Worm (Caenorhabditis elegans) whole organism, L1 larva: Measurements from ENCODE around the gene ufc-1.

Experiments
- C04F5.9 ChIP-seq: sonication (generic microtip); optimal IDR thresholded peaks from 2 replicates; lab custom pipeline; 2016; ENCODE audit warnings: missing genetic modification characterization, missing compliant biosample characterization
- C16A3.4 ChIP-seq: fragments of 150-350 bp; optimal IDR thresholded peaks from 2 replicates; lab custom pipeline; 2014; ENCODE audit warnings: missing biosample characterization, missing genetic modification characterization
- C34B4.2 ChIP-seq: sonication (generic microtip); optimal IDR thresholded peaks from 2 replicates; lab custom pipeline; 2017; ENCODE audit warnings: mild to moderate bottlenecking, missing genetic modification characterization, missing compliant biosample characterization
- F16B12.6 ChIP-seq: fragments of 150-350 bp; optimal IDR thresholded peaks from 2 replicates; lab custom pipeline; 2014; ENCODE audit warnings: missing biosample characterization, missing genetic modification characterization
- aha-1 ChIP-seq: fragments of 150-350 bp; optimal IDR thresholded peaks from 2 replicates; lab custom pipeline; 2014; ENCODE audit warnings: missing biosample characterization, missing genetic modification characterization
- alr-1 ChIP-seq: fragments of 200-800 bp; sonication (Bioruptor generic); optimal IDR thresholded peaks from 2 replicates; lab custom pipeline; 2018; ENCODE audit warnings: borderline replicate concordance, mild to moderate bottlenecking, missing genetic modification characterization, missing compliant biosample characterization
- ama-1 ChIP-seq: fragments of 150-350 bp; optimal IDR thresholded peaks from 2 replicates; lab custom pipeline; 2014
- blmp-1 ChIP-seq: fragments of 150-350 bp; optimal IDR thresholded peaks from 2 replicates; lab custom pipeline; 2014; ENCODE audit warnings: missing biosample characterization, missing genetic modification characterization
- ces-1 ChIP-seq: fragments of 150-350 bp; optimal IDR thresholded peaks from 2 replicates; lab custom pipeline; 2014; ENCODE audit warnings: missing biosample characterization, missing genetic modification reagents, missing genetic modification characterization
- dpl-1 ChIP-seq, 3 experiments: fragments of 150-350 bp in 2 of 3; sonication (generic microtip) in 1 of 3; optimal IDR thresholded peaks; 2 replicates each; lab custom pipeline; 2014 to 2017; ENCODE audit warnings: missing biosample characterization in 3 of 3, missing genetic modification characterization in 3 of 3, missing genetic modification reagents in 3 of 3
- egl-27 ChIP-seq, 2 experiments: fragments of 150-350 bp in 1 of 2; sonication (generic microtip); optimal IDR thresholded peaks; 3 replicates each; lab custom pipeline; 2017 to 2018; ENCODE audit warnings: missing biosample characterization in 2 of 2, missing genetic modification characterization in 2 of 2, missing genetic modification reagents in 2 of 2
- elt-3 ChIP-seq, 6 experiments: fragments of 150-350 bp in 1 of 6; sonication (generic microtip); optimal IDR thresholded peaks; 2 replicates each; lab custom pipeline; 2017 to 2018; ENCODE audit warnings: missing biosample characterization in 6 of 6, missing genetic modification characterization in 6 of 6, inconsistent platforms in 1 of 6
- fkh-4 ChIP-seq: sonication (generic microtip); optimal IDR thresholded peaks from 2 replicates; lab custom pipeline; 2016; ENCODE audit warnings: missing compliant biosample characterization, missing genetic modification characterization, borderline replicate concordance
- fkh-8 ChIP-seq: sonication (generic microtip); optimal IDR thresholded peaks from 2 replicates; lab custom pipeline; 2016; ENCODE audit warnings: mild to moderate bottlenecking, missing genetic modification characterization, missing compliant biosample characterization
- grh-1 ChIP-seq: fragments of 200-800 bp; sonication (Bioruptor generic); IDR thresholded peaks from 2 replicates; pipeline ENCODE4 v1.3.6; 2022; ENCODE audit warnings: missing genetic modification reagents, missing genetic modification characterization, missing compliant biosample characterization
- hlh-4 ChIP-seq: sonication (generic microtip); optimal IDR thresholded peaks from 2 replicates; lab custom pipeline; 2016; ENCODE audit warnings: mild to moderate bottlenecking, missing genetic modification characterization, missing compliant biosample characterization
- hpl-2 ChIP-seq: fragments of 150-350 bp; optimal IDR thresholded peaks from 2 replicates; lab custom pipeline; 2014; ENCODE audit warnings: missing biosample characterization, missing genetic modification reagents, missing genetic modification characterization
- lin-13 ChIP-seq: fragments of 150-350 bp; optimal IDR thresholded peaks from 2 replicates; lab custom pipeline; 2014; ENCODE audit warnings: missing biosample characterization, missing genetic modification reagents, missing genetic modification characterization
- lin-14 ChIP-seq: fragments of 200-800 bp; sonication (Bioruptor generic); optimal IDR thresholded peaks from 2 replicates; lab custom pipeline; 2018; ENCODE audit warnings: mild to moderate bottlenecking, missing genetic modification characterization, moderate library complexity, missing compliant biosample characterization
- lin-15B ChIP-seq: fragments of 150-350 bp; sonication (generic microtip); optimal IDR thresholded peaks from 3 replicates; lab custom pipeline; 2014; ENCODE audit warnings: missing biosample characterization, missing genetic modification characterization
- lir-3 ChIP-seq: sonication (generic microtip); optimal IDR thresholded peaks from 2 replicates; lab custom pipeline; 2016; ENCODE audit warnings: mild to moderate bottlenecking, missing genetic modification characterization, moderate library complexity, missing compliant biosample characterization; ENCODE audit not compliant: poor library complexity
- mdl-1 ChIP-seq, 2 experiments: fragments of 150-350 bp; optimal IDR thresholded peaks; 2 replicates each; lab custom pipeline; 2014 to 2017; ENCODE audit warnings: missing biosample characterization in 2 of 2, missing genetic modification characterization in 2 of 2, inconsistent platforms in 1 of 2
- mef-2 ChIP-seq: fragments of 150-350 bp; optimal IDR thresholded peaks from 2 replicates; lab custom pipeline; 2014; ENCODE audit warnings: missing biosample characterization, missing genetic modification characterization
- nhr-19 ChIP-seq: fragments of 200-800 bp; sonication (Bioruptor generic); conservative IDR thresholded peaks from 2 replicates; pipeline ENCODE4 v1.3.6; 2022; ENCODE audit warnings: missing genetic modification characterization, missing compliant biosample characterization
- nhr-20 ChIP-seq: sonication (generic microtip); optimal IDR thresholded peaks from 2 replicates; lab custom pipeline; 2016; ENCODE audit warnings: mild to moderate bottlenecking, missing genetic modification characterization, missing compliant biosample characterization
- nhr-237 ChIP-seq: fragments of 150-350 bp; optimal IDR thresholded peaks from 2 replicates; lab custom pipeline; 2014; ENCODE audit warnings: missing biosample characterization, missing genetic modification characterization
- nhr-28 ChIP-seq: fragments of 150-350 bp; optimal IDR thresholded peaks from 2 replicates; lab custom pipeline; 2014; ENCODE audit warnings: missing biosample characterization, missing genetic modification characterization
- nhr-71 ChIP-seq: sonication (generic microtip); optimal IDR thresholded peaks from 2 replicates; lab custom pipeline; 2016; ENCODE audit warnings: mild to moderate bottlenecking, missing genetic modification characterization, moderate library complexity, missing compliant biosample characterization
- nhr-77 ChIP-seq: fragments of 150-350 bp; optimal IDR thresholded peaks from 2 replicates; lab custom pipeline; 2014; ENCODE audit warnings: missing biosample characterization, missing genetic modification characterization
- nhr-84 ChIP-seq: sonication (generic microtip); optimal IDR thresholded peaks from 2 replicates; lab custom pipeline; 2017; ENCODE audit warnings: missing biosample characterization, missing genetic modification characterization
- nhr-85 ChIP-seq: sonication (generic microtip); peaks from one replicate; lab custom pipeline; 2016; ENCODE audit warnings: missing genetic modification characterization, inconsistent platforms, missing compliant biosample characterization
- nhr-90 ChIP-seq: sonication (generic microtip); optimal IDR thresholded peaks from 2 replicates; lab custom pipeline; 2016; ENCODE audit warnings: mild to moderate bottlenecking, missing genetic modification characterization, missing compliant biosample characterization; ENCODE audit not compliant: poor library complexity
- pag-3 ChIP-seq: sonication (generic microtip); optimal IDR thresholded peaks from 2 replicates; lab custom pipeline; 2017; ENCODE audit warnings: missing genetic modification characterization, mild to moderate bottlenecking, missing compliant biosample characterization, antibody characterized with exemption, borderline replicate concordance; ENCODE audit not compliant: insufficient read depth
- rnt-1 ChIP-seq: sonication (generic microtip); optimal IDR thresholded peaks from 2 replicates; lab custom pipeline; 2016; ENCODE audit warnings: mild to moderate bottlenecking, missing genetic modification characterization, moderate library complexity, missing compliant biosample characterization
- snpc-4 ChIP-seq: fragments of 150-350 bp; optimal IDR thresholded peaks from 2 replicates; lab custom pipeline; 2014; ENCODE audit warnings: missing biosample characterization, missing genetic modification characterization
- sox-4 ChIP-seq: sonication (generic microtip); optimal IDR thresholded peaks from 2 replicates; lab custom pipeline; 2016; ENCODE audit warnings: missing genetic modification characterization, missing compliant biosample characterization
- tbx-2 ChIP-seq: sonication (generic microtip); optimal IDR thresholded peaks from 2 replicates; lab custom pipeline; 2016; ENCODE audit warnings: missing genetic modification characterization, missing compliant biosample characterization
- unc-130 ChIP-seq: fragments of 150-350 bp; optimal IDR thresholded peaks from 2 replicates; lab custom pipeline; 2017; ENCODE audit warnings: missing biosample characterization, missing genetic modification characterization, inconsistent platforms
- unc-86 ChIP-seq: sonication (generic microtip); optimal IDR thresholded peaks from 2 replicates; lab custom pipeline; 2016; ENCODE audit warnings: missing genetic modification characterization, missing compliant biosample characterization
- zag-1 ChIP-seq: fragments of 150-350 bp; optimal IDR thresholded peaks from 2 replicates; lab custom pipeline; 2014; ENCODE audit warnings: missing biosample characterization, missing genetic modification characterization
- zip-4 ChIP-seq: fragments of 200-800 bp; sonication (Bioruptor generic); optimal IDR thresholded peaks from 2 replicates; lab custom pipeline; 2018; ENCODE audit warnings: mild to moderate bottlenecking, missing genetic modification characterization, moderate library complexity, missing compliant biosample characterization
- ztf-11 ChIP-seq, 2 experiments: sonication (generic microtip); optimal IDR thresholded peaks; 2 replicates each; lab custom pipeline; 2016 to 2017; ENCODE audit warnings: missing genetic modification characterization in 2 of 2, missing biosample characterization in 1 of 2, missing compliant biosample characterization in 1 of 2
- ztf-4 ChIP-seq: fragments of 150-350 bp; optimal IDR thresholded peaks from 2 replicates; lab custom pipeline; 2014; ENCODE audit warnings: missing biosample characterization, missing genetic modification characterization

Gene ufc-1

ce11 chrIII:9328732-9329131, 2.6 kb upstream of the ufc-1 start:
- TF ChIP-seq lin-15B (tag; lab: Kevin White, UChicago) (no peak), lin-14 (GFP tag; lab: Kevin White, UChicago) (peak; percentile 27), nhr-85 (tag; lab: Kevin White, UChicago) (peak; percentile 22), nhr-20 (tag; lab: Kevin White, UChicago) (peak; percentile 2)

- no peak for TF ChIP-seq unc-86 (tag; lab: Kevin White, UChicago)
- no peak for TF ChIP-seq ztf-11 (tag; optimal IDR thresholded peaks at IDR 0.05; lab: Kevin White, UChicago)
- no peak for TF ChIP-seq nhr-237 (tag; lab: Kevin White, UChicago)
- no peak for TF ChIP-seq alr-1
- no peak for TF ChIP-seq ztf-4 (tag; lab: Kevin White, UChicago)
- no peak for TF ChIP-seq rnt-1 (tag; lab: Kevin White, UChicago)
- TF ChIP-seq nhr-19 (GFP tag; lab: Robert Waterston, UW), result no peak
- TF ChIP-seq nhr-90 (tag; lab: Kevin White, UChicago), result no peak
- no peak for TF ChIP-seq blmp-1 (tag; lab: Kevin White, UChicago)
- no peak for TF ChIP-seq zag-1 (tag; lab: Kevin White, UChicago)
- no peak for TF ChIP-seq lin-13 (GFP tag; lab: Kevin White, UChicago)
- TF ChIP-seq C04F5.9, result no peak
- no peak for TF ChIP-seq C16A3.4
- TF ChIP-seq fkh-4 (tag; lab: Kevin White, UChicago), result no peak
- TF ChIP-seq fkh-8, result no peak
- no peak for TF ChIP-seq ces-1 (GFP tag; lab: Kevin White, UChicago)
- no peak for TF ChIP-seq C34B4.2 (tag; lab: Kevin White, UChicago)
Observed at ce11 chrIII:9329266-9329665, 2.0 kb upstream of the ufc-1 start, which contains the start of gene C40H1.3. C40H1.3 (minus strand) TSS chrIII:9329366.

- TF ChIP-seq hpl-2 (GFP tag; lab: Kevin White, UChicago) (no peak), elt-3 (tag; optimal IDR thresholded peaks at IDR 0.05; lab: Kevin White, UChicago) (no peak), nhr-20 (tag; lab: Kevin White, UChicago) (no peak)
Observed at ce11 chrIII:9329790-9330366, 1.4 kb upstream of the ufc-1 start, which contains the start of gene ttr-5. ttr-5 (plus strand) TSS chrIII:9330316.

ce11 chrIII:9334174-9334573, 2.9 kb downstream of the ufc-1 start, which contains the start of gene elo-4:
elo-4 (minus strand) TSS chrIII:9334274.
- TF ChIP-seq snpc-4 (tag; lab: Kevin White, UChicago), result no peak
- TF ChIP-seq pag-3, result no peak
- no peak for TF ChIP-seq nhr-77 (tag; lab: Kevin White, UChicago)
- TF ChIP-seq unc-130 (tag; lab: Kevin White, UChicago), result no peak
- no peak for TF ChIP-seq F16B12.6 (tag; lab: Kevin White, UChicago)
- TF ChIP-seq ama-1 (lab: Kevin White, UChicago), result no peak
- no peak for TF ChIP-seq dpl-1 (GFP tag; optimal IDR thresholded peaks at IDR 0.05; lab: Kevin White, UChicago)
- TF ChIP-seq nhr-71 (tag; lab: Kevin White, UChicago), result no peak
- TF ChIP-seq tbx-2, result no peak
- no peak for TF ChIP-seq ztf-11 (tag; optimal IDR thresholded peaks at IDR 0.05; lab: Kevin White, UChicago)

- TF ChIP-seq blmp-1 (tag; lab: Kevin White, UChicago), result peak; percentile 95
- no peak for TF ChIP-seq unc-130 (tag; lab: Kevin White, UChicago)
Observed at ce11 chrIII:9335076-9335475, 3.8 kb downstream of the ufc-1 start.

- TF ChIP-seq egl-27 (tag; optimal IDR thresholded peaks at IDR 0.05; lab: Kevin White, UChicago), result no peak
- no peak for TF ChIP-seq ztf-11 (tag; optimal IDR thresholded peaks at IDR 0.05; lab: Kevin White, UChicago)
- TF ChIP-seq mef-2, result no peak
- no peak for TF ChIP-seq nhr-28 (tag; lab: Kevin White, UChicago)
- no peak for TF ChIP-seq blmp-1 (tag; lab: Kevin White, UChicago)
- TF ChIP-seq aha-1 (tag; lab: Kevin White, UChicago), result no peak
- TF ChIP-seq hlh-4 (tag; lab: Kevin White, UChicago), result no peak
- TF ChIP-seq nhr-84 (tag; lab: Kevin White, UChicago), result no peak
- no peak for TF ChIP-seq sox-4
- TF ChIP-seq fkh-8, result no peak
- no peak for TF ChIP-seq unc-86 (tag; lab: Kevin White, UChicago)
- TF ChIP-seq zip-4 (GFP tag; lab: Kevin White, UChicago), result no peak
- TF ChIP-seq grh-1 (GFP tag; lab: Robert Waterston, UW), result no peak
- no peak for TF ChIP-seq lir-3 (tag; lab: Kevin White, UChicago)
- TF ChIP-seq mdl-1 (tag; optimal IDR thresholded peaks at IDR 0.05; lab: Kevin White, UChicago), result no peak
Observed at ce11 chrIII:9336807-9337206, 5.5 kb downstream of the ufc-1 start.
